Fruit fly (Drosophila melanogaster) whole organism, prepupa: Measurements from ENCODE around the gene HisRS.

Experiments used
- Blimp-1 ChIP-seq: fragments of 200-800 bp; sonication (Bioruptor generic); optimal IDR thresholded peaks from 3 replicates; lab custom pipeline; 2017; ENCODE audit warnings: missing biosample characterization, missing genetic modification characterization, mild to moderate bottlenecking, moderate library complexity, missing genetic modification reagents
- CG10631 ChIP-seq: fragments of 200-800 bp; sonication (Bioruptor generic); optimal IDR thresholded peaks from 2 replicates; lab custom pipeline; 2016; ENCODE audit warnings: missing biosample characterization, missing genetic modification characterization
- CG11294 ChIP-seq: fragments of 200-800 bp; sonication (Bioruptor generic); IDR thresholded peaks from 2 replicates; pipeline ENCODE4 v1.3.6; 2022; ENCODE audit warnings: missing biosample characterization, missing genetic modification characterization
- CG15336 ChIP-seq: fragments of 200-800 bp; sonication (Bioruptor generic); IDR thresholded peaks from 2 replicates; pipeline ENCODE4 v1.3.6; 2022; ENCODE audit warnings: missing biosample characterization, missing genetic modification characterization
- CG1621 ChIP-seq: fragments of 200-800 bp; sonication (Bioruptor generic); optimal IDR thresholded peaks from 3 replicates; lab custom pipeline; 2018; ENCODE audit warnings: missing biosample characterization, mild to moderate bottlenecking, missing genetic modification characterization
- CG16779 ChIP-seq: fragments of 200-800 bp; sonication (Bioruptor generic); optimal IDR thresholded peaks from 3 replicates; lab custom pipeline; 2017; ENCODE audit warnings: missing biosample characterization, mild to moderate bottlenecking, missing genetic modification characterization
- CG3032 ChIP-seq: fragments of 200-800 bp; optimal IDR thresholded peaks from 2 replicates; lab custom pipeline; 2019; ENCODE audit warnings: missing biosample characterization, mild to moderate bottlenecking, missing genetic modification characterization, moderate library complexity
- CG31627 ChIP-seq: fragments of 200-800 bp; sonication (Bioruptor generic); optimal IDR thresholded peaks from 3 replicates; lab custom pipeline; 2016; ENCODE audit warnings: missing biosample characterization, missing genetic modification characterization
- CG32006 ChIP-seq: fragments of 200-800 bp; sonication (Bioruptor generic); optimal IDR thresholded peaks from 3 replicates; lab custom pipeline; 2017; ENCODE audit warnings: missing biosample characterization, mild to moderate bottlenecking, missing genetic modification characterization
- CG34406 ChIP-seq: fragments of 200-800 bp; sonication (Bioruptor generic); optimal IDR thresholded peaks from 3 replicates; lab custom pipeline; 2016; ENCODE audit warnings: missing biosample characterization, missing genetic modification characterization
- CG3919 ChIP-seq: fragments of 200-800 bp; sonication (Bioruptor generic); optimal IDR thresholded peaks from 3 replicates; lab custom pipeline; 2016; ENCODE audit warnings: missing biosample characterization, missing genetic modification characterization
- CG4318 ChIP-seq: fragments of 200-800 bp; sonication (Bioruptor generic); optimal IDR thresholded peaks from 3 replicates; lab custom pipeline; 2017; ENCODE audit warnings: missing biosample characterization, mild to moderate bottlenecking, missing genetic modification characterization
- CG6163 ChIP-seq: fragments of 200-800 bp; sonication (Bioruptor generic); IDR thresholded peaks from 3 replicates; pipeline ENCODE4 v1.3.6; 2022; ENCODE audit warnings: missing biosample characterization, missing genetic modification characterization
- CG6276 ChIP-seq: fragments of 200-800 bp; sonication (Bioruptor generic); optimal IDR thresholded peaks from 2 replicates; lab custom pipeline; 2017; ENCODE audit warnings: missing biosample characterization, mild to moderate bottlenecking, missing genetic modification characterization
- CG6808 ChIP-seq: fragments of 200-800 bp; sonication (Bioruptor generic); optimal IDR thresholded peaks from 3 replicates; lab custom pipeline; 2017; ENCODE audit warnings: missing biosample characterization, missing genetic modification characterization, mild to moderate bottlenecking, moderate library complexity, missing genetic modification reagents
- CG6854 ChIP-seq: fragments of 200-800 bp; sonication (Bioruptor generic); optimal IDR thresholded peaks from 2 replicates; lab custom pipeline; 2017; ENCODE audit warnings: missing biosample characterization, mild to moderate bottlenecking, missing genetic modification characterization
- CG8119 ChIP-seq: fragments of 200-800 bp; sonication (Bioruptor generic); IDR thresholded peaks from 3 replicates; pipeline ENCODE4 v1.3.6; 2022; ENCODE audit warnings: missing biosample characterization, missing genetic modification characterization
- CG8319 ChIP-seq: fragments of 200-800 bp; sonication (Bioruptor generic); optimal IDR thresholded peaks from 3 replicates; lab custom pipeline; 2016; ENCODE audit warnings: missing biosample characterization, missing genetic modification characterization
- CG8632 ChIP-seq: fragments of 200-800 bp; sonication (Bioruptor generic); optimal IDR thresholded peaks from 3 replicates; lab custom pipeline; 2016; ENCODE audit warnings: missing biosample characterization, missing genetic modification characterization
- CG9139 ChIP-seq: fragments of 200-800 bp; sonication (Bioruptor generic); optimal IDR thresholded peaks from 3 replicates; lab custom pipeline; 2017; ENCODE audit warnings: missing biosample characterization, mild to moderate bottlenecking, missing genetic modification characterization
- Eip75B ChIP-seq: fragments of 200-800 bp; sonication (Bioruptor generic); optimal IDR thresholded peaks from 3 replicates; lab custom pipeline; 2016; ENCODE audit warnings: missing biosample characterization, missing genetic modification characterization
- Eip78C ChIP-seq: fragments of 200-800 bp; sonication (Bioruptor generic); peaks from one replicate; lab custom pipeline; 2016; ENCODE audit warnings: missing biosample characterization, missing genetic modification characterization
- Eip93F ChIP-seq: fragments of 200-800 bp; sonication (Bioruptor generic); optimal IDR thresholded peaks from 2 replicates; lab custom pipeline; 2016; ENCODE audit warnings: missing biosample characterization, mild to moderate bottlenecking, missing genetic modification characterization
- Ets21C ChIP-seq: fragments of 200-800 bp; sonication (Bioruptor generic); optimal IDR thresholded peaks from 3 replicates; lab custom pipeline; 2016; ENCODE audit warnings: missing biosample characterization, missing genetic modification characterization
- Ets96B ChIP-seq: fragments of 200-800 bp; optimal IDR thresholded peaks from 2 replicates; lab custom pipeline; 2019; ENCODE audit warnings: missing biosample characterization, mild to moderate bottlenecking, missing genetic modification characterization, moderate library complexity
- Gug ChIP-seq: fragments of 200-800 bp; sonication (Bioruptor generic); IDR thresholded peaks from 2 replicates; pipeline ENCODE4 v1.3.6; 2022; ENCODE audit warnings: missing biosample characterization, missing genetic modification characterization
- Hr38 ChIP-seq: sonication (Bioruptor generic); optimal IDR thresholded peaks from 2 replicates; lab custom pipeline; 2016; ENCODE audit warnings: missing biosample characterization, missing genetic modification characterization
- Hr39 ChIP-seq: fragments of 200-800 bp; sonication (Bioruptor generic); optimal IDR thresholded peaks from 2 replicates; lab custom pipeline; 2016; ENCODE audit warnings: missing biosample characterization, missing genetic modification characterization
- Hr4 ChIP-seq: fragments of 200-800 bp; sonication (Bioruptor generic); optimal IDR thresholded peaks from 3 replicates; lab custom pipeline; 2016; ENCODE audit warnings: missing biosample characterization, missing genetic modification characterization
- Lpt ChIP-seq: fragments of 200-800 bp; sonication (Bioruptor generic); optimal IDR thresholded peaks from 3 replicates; lab custom pipeline; 2016; ENCODE audit warnings: missing biosample characterization, missing genetic modification characterization
- OdsH ChIP-seq: fragments of 200-800 bp; sonication (Bioruptor generic); optimal IDR thresholded peaks from 3 replicates; lab custom pipeline; 2016; ENCODE audit warnings: missing biosample characterization, missing genetic modification characterization
- Smox ChIP-seq: fragments of 200-800 bp; sonication (Bioruptor generic); optimal IDR thresholded peaks from 3 replicates; lab custom pipeline; 2016; ENCODE audit warnings: missing biosample characterization, missing genetic modification characterization
- Sox102F ChIP-seq: fragments of 200-800 bp; sonication (Bioruptor generic); optimal IDR thresholded peaks from 2 replicates; lab custom pipeline; 2016; ENCODE audit warnings: missing biosample characterization, mild to moderate bottlenecking, missing genetic modification characterization
- Sox14 ChIP-seq: fragments of 200-800 bp; sonication (Bioruptor generic); optimal IDR thresholded peaks from 3 replicates; lab custom pipeline; 2016; ENCODE audit warnings: missing biosample characterization, missing genetic modification characterization
- Sox15 ChIP-seq: fragments of 200-800 bp; sonication (Bioruptor generic); optimal IDR thresholded peaks from 3 replicates; lab custom pipeline; 2016; ENCODE audit warnings: missing biosample characterization, missing genetic modification characterization
- achi ChIP-seq: fragments of 200-800 bp; sonication (Bioruptor generic); optimal IDR thresholded peaks from 3 replicates; lab custom pipeline; 2016; ENCODE audit warnings: missing biosample characterization, missing genetic modification characterization
- cyc ChIP-seq: fragments of 200-800 bp; sonication (Bioruptor generic); optimal IDR thresholded peaks from 3 replicates; lab custom pipeline; 2016; ENCODE audit warnings: missing biosample characterization, missing genetic modification characterization
- dac ChIP-seq: fragments of 200-800 bp; sonication (Bioruptor generic); optimal IDR thresholded peaks from 2 replicates; lab custom pipeline; 2017; ENCODE audit warnings: missing biosample characterization, mild to moderate bottlenecking, missing genetic modification characterization
- eg ChIP-seq: fragments of 200-800 bp; sonication (Bioruptor generic); IDR thresholded peaks from 3 replicates; pipeline ENCODE4 v1.3.6; 2022; ENCODE audit warnings: missing biosample characterization, missing genetic modification characterization
- fd59A ChIP-seq: fragments of 200-800 bp; sonication (Bioruptor generic); optimal IDR thresholded peaks from 2 replicates; lab custom pipeline; 2017; ENCODE audit warnings: missing biosample characterization, mild to moderate bottlenecking, missing genetic modification characterization, missing genetic modification reagents
- fd85E ChIP-seq: fragments of 200-800 bp; sonication (Bioruptor generic); optimal IDR thresholded peaks from 3 replicates; lab custom pipeline; 2016; ENCODE audit warnings: missing biosample characterization, missing genetic modification characterization
- fkh ChIP-seq: fragments of 200-800 bp; sonication (Bioruptor generic); optimal IDR thresholded peaks from 3 replicates; lab custom pipeline; 2017; ENCODE audit warnings: missing biosample characterization, mild to moderate bottlenecking, missing genetic modification characterization, moderate library complexity
- lz ChIP-seq: fragments of 200-800 bp; sonication (Bioruptor generic); optimal IDR thresholded peaks from 3 replicates; lab custom pipeline; 2016; ENCODE audit warnings: missing biosample characterization, missing genetic modification characterization
- pdm3 ChIP-seq: fragments of 200-800 bp; sonication (Bioruptor generic); optimal IDR thresholded peaks from 3 replicates; lab custom pipeline; 2016; ENCODE audit warnings: missing biosample characterization, missing genetic modification characterization
- spab ChIP-seq: fragments of 200-800 bp; sonication (Bioruptor generic); optimal IDR thresholded peaks from 2 replicates; lab custom pipeline; 2017; ENCODE audit warnings: missing biosample characterization, mild to moderate bottlenecking, missing genetic modification characterization, missing genetic modification reagents
- ss ChIP-seq, 2 experiments: fragments of 200-800 bp; sonication (Bioruptor generic); optimal IDR thresholded peaks; 2 replicates in 1 of 2; 3 replicates in 1 of 2; lab custom pipeline; 2017 to 2018; ENCODE audit warnings: mild to moderate bottlenecking in 2 of 2, missing biosample characterization in 2 of 2, missing genetic modification characterization in 2 of 2, moderate library complexity in 1 of 2
- topi ChIP-seq: fragments of 200-800 bp; sonication (Bioruptor generic); optimal IDR thresholded peaks from 3 replicates; lab custom pipeline; 2016; ENCODE audit warnings: missing biosample characterization, missing genetic modification characterization
- vri ChIP-seq: fragments of 200-800 bp; sonication (Bioruptor generic); optimal IDR thresholded peaks from 3 replicates; lab custom pipeline; 2016; ENCODE audit warnings: missing biosample characterization, mild to moderate bottlenecking, missing genetic modification characterization

The HisRS gene

DNA sequence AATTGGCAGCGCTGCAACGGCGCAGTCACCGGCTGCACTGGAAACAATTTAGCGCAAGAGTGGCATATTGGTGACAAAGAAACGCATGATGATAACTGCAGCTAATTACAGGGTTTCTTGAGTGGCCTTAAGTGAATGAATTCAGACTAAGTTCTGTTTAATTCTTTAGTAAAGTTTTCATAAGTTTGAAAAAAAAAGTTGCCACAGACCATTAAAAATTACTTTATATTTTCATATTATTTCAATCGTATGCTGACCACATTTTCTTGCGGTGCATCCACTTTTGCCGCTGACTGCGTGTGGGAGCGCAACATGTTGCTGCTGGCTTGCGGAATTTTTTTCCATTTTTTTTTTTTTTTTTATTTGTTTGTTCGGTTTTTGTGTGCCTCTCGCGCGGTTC is 37.2 kb downstream of the HisRS start (continued):
- peak; percentile 78 for TF ChIP-seq CG6808 (GFP tag; lab: Kevin White, UChicago)
- peak; percentile 49 for TF ChIP-seq Lpt (GFP tag; lab: Kevin White, UChicago)
- no peak for TF ChIP-seq CG6854
- peak; percentile 66 for TF ChIP-seq CG34406 (GFP tag; lab: Kevin White, UChicago)
- peak; percentile 66 for TF ChIP-seq OdsH (GFP tag; lab: Kevin White, UChicago)
- peak; percentile 57 for TF ChIP-seq CG31627 (GFP tag; lab: Kevin White, UChicago)
- peak; percentile 21 for TF ChIP-seq Ets21C (GFP tag; lab: Kevin White, UChicago)
- TF ChIP-seq CG10631 (GFP tag; lab: Kevin White, UChicago) = peak; percentile 75
- peak; percentile 14 for TF ChIP-seq vri (GFP tag; lab: Kevin White, UChicago)
- peak; percentile 50 for TF ChIP-seq CG1621 (tag; lab: Kevin White, UChicago)
- TF ChIP-seq dac (GFP tag; lab: Kevin White, UChicago) = peak; percentile 69
- peak; percentile 66 for TF ChIP-seq CG3919 (GFP tag; lab: Kevin White, UChicago)
- peak; percentile 75 for TF ChIP-seq spab (GFP tag; lab: Kevin White, UChicago)
- peak; percentile 81 for TF ChIP-seq Eip75B (GFP tag; lab: Kevin White, UChicago)
- peak; percentile 51 for TF ChIP-seq Sox102F
- peak; percentile 26 for TF ChIP-seq CG8319 (GFP tag; lab: Kevin White, UChicago)
- peak; percentile 69 for TF ChIP-seq CG3032 (tag; lab: Kevin White, UChicago)
- TF ChIP-seq CG15336 (GFP tag; lab: Robert Waterston, UW) = peak; percentile 88
- TF ChIP-seq Sox14 (GFP tag; lab: Kevin White, UChicago) = peak; percentile 78
- TF ChIP-seq Blimp-1 (GFP tag; lab: Kevin White, UChicago) = peak; percentile 13
- TF ChIP-seq cyc (GFP tag; lab: Kevin White, UChicago) = peak; percentile 53
- no peak for TF ChIP-seq Hr38 (GFP tag; lab: Kevin White, UChicago)
- TF ChIP-seq fkh (GFP tag; lab: Kevin White, UChicago) = no peak
- peak; percentile 70 for TF ChIP-seq Ets96B (tag; lab: Kevin White, UChicago)
- peak; percentile 85 for TF ChIP-seq CG8119
- TF ChIP-seq Smox (GFP tag; lab: Kevin White, UChicago) = peak; percentile 57
- TF ChIP-seq Gug = peak; percentile 78
- TF ChIP-seq Hr4 (GFP tag; lab: Kevin White, UChicago) = peak; percentile 80
- TF ChIP-seq CG6163 (GFP tag; lab: Robert Waterston, UW) = peak; percentile 83
- peak; percentile 83 for TF ChIP-seq lz (GFP tag; lab: Kevin White, UChicago)
- peak; percentile 77 for TF ChIP-seq CG4318 (GFP tag; lab: Kevin White, UChicago)
- peak; percentile 84 for TF ChIP-seq Eip78C (GFP tag; lab: Kevin White, UChicago)
- peak; percentile 60 to 72 for TF ChIP-seq ss (GFP tag; optimal IDR thresholded peaks at IDR 0.05; lab: Kevin White, UChicago)
- peak; percentile 70 for TF ChIP-seq CG11294 (GFP tag; lab: Robert Waterston, UW)
- TF ChIP-seq CG16779 (tag; lab: Kevin White, UChicago) = peak; percentile 49
- peak; percentile 67 for TF ChIP-seq CG8632 (GFP tag; lab: Kevin White, UChicago)

DNA sequence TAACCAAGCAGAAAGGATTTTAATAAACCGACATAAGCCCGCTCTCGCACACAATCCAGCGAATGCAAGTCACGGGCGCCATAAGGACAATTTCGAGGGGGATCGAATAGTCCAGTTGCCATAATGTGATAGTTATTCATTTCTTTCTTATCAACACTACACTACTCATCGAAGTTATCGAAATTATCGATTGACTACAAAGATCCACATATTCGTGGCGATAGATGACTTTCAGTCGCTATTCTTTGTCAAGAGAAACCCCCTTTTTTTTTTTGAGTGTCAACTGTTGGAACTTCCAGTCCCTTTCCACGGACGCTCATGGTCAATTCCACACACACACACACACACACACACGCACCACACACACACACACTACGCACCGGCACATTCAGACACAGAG is 39.3 kb downstream of the HisRS start:
- TF ChIP-seq dac (GFP tag; lab: Kevin White, UChicago) = peak; percentile 30
- TF ChIP-seq CG8632 (GFP tag; lab: Kevin White, UChicago) = peak; percentile 78
- peak; percentile 80 for TF ChIP-seq CG8319 (GFP tag; lab: Kevin White, UChicago)
- peak; percentile 71 for TF ChIP-seq CG6163 (GFP tag; lab: Robert Waterston, UW)
- TF ChIP-seq CG1621 (tag; lab: Kevin White, UChicago) = peak; percentile 88
- TF ChIP-seq fd59A (GFP tag; lab: Kevin White, UChicago) = peak; percentile 87
- TF ChIP-seq CG9139 (GFP tag; lab: Kevin White, UChicago) = peak; percentile 58
- peak; percentile 54 for TF ChIP-seq CG15336 (GFP tag; lab: Robert Waterston, UW)
- peak; percentile 78 for TF ChIP-seq achi (GFP tag; lab: Kevin White, UChicago)
- TF ChIP-seq Ets96B (tag; lab: Kevin White, UChicago) = peak; percentile 81
- peak; percentile 84 for TF ChIP-seq Smox (GFP tag; lab: Kevin White, UChicago)
- peak; percentile 88 for TF ChIP-seq pdm3 (GFP tag; lab: Kevin White, UChicago)
- peak; percentile 89 for TF ChIP-seq Hr39 (GFP tag; lab: Kevin White, UChicago)
- peak; percentile 90 for TF ChIP-seq CG31627 (GFP tag; lab: Kevin White, UChicago)
- TF ChIP-seq CG6276 (GFP tag; lab: Kevin White, UChicago) = peak; percentile 28
- peak; percentile 65 for TF ChIP-seq fd85E (GFP tag; lab: Kevin White, UChicago)
- TF ChIP-seq Eip75B (GFP tag; lab: Kevin White, UChicago) = peak; percentile 87
- peak; percentile 88 for TF ChIP-seq Sox15
- peak; percentile 88 for TF ChIP-seq Sox14 (GFP tag; lab: Kevin White, UChicago)
- no peak for TF ChIP-seq Eip93F (GFP tag; lab: Kevin White, UChicago)
- peak; percentile 43 for TF ChIP-seq CG6854
- TF ChIP-seq Sox102F = peak; percentile 72
- TF ChIP-seq eg (GFP tag; lab: Robert Waterston, UW) = peak; percentile 64; the same call in 2 of the 3 replicates
- peak; percentile 81 for TF ChIP-seq CG32006 (GFP tag; lab: Kevin White, UChicago)
- TF ChIP-seq topi (GFP tag; lab: Kevin White, UChicago) = peak; percentile 86
- TF ChIP-seq CG3032 (tag; lab: Kevin White, UChicago) = peak; percentile 82
- no peak for TF ChIP-seq Hr38 (GFP tag; lab: Kevin White, UChicago)
- peak; percentile 33 for TF ChIP-seq Blimp-1 (GFP tag; lab: Kevin White, UChicago)
